Worm (Caenorhabditis elegans) whole organism, L2 larva: ENCODE measurements around the gene nhr-94.

ENCODE experiments used
- C34F6.9 ChIP-seq: fragments of 150-350 bp; optimal IDR thresholded peaks from 2 replicates; lab custom pipeline; 2014; ENCODE audit warnings: missing biosample characterization, missing genetic modification characterization
- F13H6.1 ChIP-seq: sonication (generic microtip); optimal IDR thresholded peaks from 2 replicates; lab custom pipeline; 2016; ENCODE audit warnings: missing genetic modification characterization, missing compliant biosample characterization
- R02D3.7 ChIP-seq: fragments of 150-350 bp; optimal IDR thresholded peaks from 2 replicates; lab custom pipeline; 2014; ENCODE audit warnings: missing biosample characterization, missing genetic modification characterization
- ZK546.5 ChIP-seq: sonication (generic microtip); optimal IDR thresholded peaks from 2 replicates; lab custom pipeline; 2017; ENCODE audit warnings: missing biosample characterization, missing genetic modification characterization
- alr-1 ChIP-seq: fragments of 150-350 bp; optimal IDR thresholded peaks from 2 replicates; lab custom pipeline; 2014; ENCODE audit warnings: missing biosample characterization, missing genetic modification characterization
- aly-2 ChIP-seq: fragments of 150-350 bp; optimal IDR thresholded peaks from 2 replicates; lab custom pipeline; 2014; ENCODE audit warnings: missing biosample characterization, missing genetic modification characterization
- blmp-1 ChIP-seq: sonication (generic microtip); optimal IDR thresholded peaks from 2 replicates; lab custom pipeline; 2017; ENCODE audit warnings: missing genetic modification characterization, mild to moderate bottlenecking, missing compliant biosample characterization, antibody characterized with exemption, moderate library complexity; ENCODE audit not compliant: insufficient read depth
- ceh-16 ChIP-seq: fragments of 150-350 bp; optimal IDR thresholded peaks from 2 replicates; lab custom pipeline; 2014; ENCODE audit warnings: missing biosample characterization, missing genetic modification characterization
- dmd-4 ChIP-seq: sonication (generic microtip); optimal IDR thresholded peaks from 2 replicates; lab custom pipeline; 2017; ENCODE audit warnings: missing biosample characterization, missing genetic modification characterization
- egl-27 ChIP-seq: sonication (generic microtip); optimal IDR thresholded peaks from 3 replicates; lab custom pipeline; 2017; ENCODE audit warnings: missing biosample characterization, missing genetic modification reagents, missing genetic modification characterization
- elt-1 ChIP-seq: fragments of 150-350 bp; optimal IDR thresholded peaks from 2 replicates; lab custom pipeline; 2014; ENCODE audit warnings: missing biosample characterization, missing genetic modification characterization
- elt-3 ChIP-seq: sonication (generic microtip); optimal IDR thresholded peaks from 2 replicates; lab custom pipeline; 2017; ENCODE audit warnings: missing biosample characterization, missing genetic modification characterization
- lin-39 ChIP-seq: fragments of 150-350 bp; optimal IDR thresholded peaks from 2 replicates; lab custom pipeline; 2014; ENCODE audit warnings: missing biosample characterization, missing genetic modification reagents, missing genetic modification characterization
- lsy-2 ChIP-seq, 2 experiments: fragments of 150-350 bp in 1 of 2; sonication (generic microtip) in 1 of 2; optimal IDR thresholded peaks; 2 replicates each; lab custom pipeline; 2014 to 2017; ENCODE audit warnings: missing biosample characterization in 2 of 2, missing genetic modification characterization in 2 of 2
- mab-5 ChIP-seq: fragments of 150-350 bp; optimal IDR thresholded peaks from 2 replicates; lab custom pipeline; 2014; ENCODE audit warnings: missing biosample characterization, missing genetic modification characterization
- mdl-1 ChIP-seq, 2 experiments: fragments of 150-350 bp in 1 of 2; sonication (generic microtip) in 1 of 2; optimal IDR thresholded peaks; 2 replicates each; lab custom pipeline; 2017; ENCODE audit warnings: missing biosample characterization in 2 of 2, missing genetic modification characterization in 2 of 2
- nhr-10 ChIP-seq: sonication (generic microtip); optimal IDR thresholded peaks from 2 replicates; lab custom pipeline; 2017; ENCODE audit warnings: missing biosample characterization, missing genetic modification characterization
- nhr-12 ChIP-seq: fragments of 150-350 bp; optimal IDR thresholded peaks from 2 replicates; lab custom pipeline; 2014; ENCODE audit warnings: missing biosample characterization, missing genetic modification characterization
- nhr-21 ChIP-seq: fragments of 150-350 bp; optimal IDR thresholded peaks from 2 replicates; lab custom pipeline; 2014; ENCODE audit warnings: missing biosample characterization, missing genetic modification characterization
- nhr-6 ChIP-seq: fragments of 150-350 bp; optimal IDR thresholded peaks from 2 replicates; lab custom pipeline; 2014; ENCODE audit warnings: missing biosample characterization, missing genetic modification characterization
- nhr-77 ChIP-seq: fragments of 150-350 bp; optimal IDR thresholded peaks from 2 replicates; lab custom pipeline; 2014; ENCODE audit warnings: missing biosample characterization, missing genetic modification characterization
- peb-1 ChIP-seq: fragments of 150-350 bp; optimal IDR thresholded peaks from 2 replicates; lab custom pipeline; 2014; ENCODE audit warnings: missing biosample characterization, missing genetic modification characterization
- sem-4 ChIP-seq: fragments of 150-350 bp; optimal IDR thresholded peaks from 2 replicates; lab custom pipeline; 2014; ENCODE audit warnings: missing biosample characterization, missing genetic modification reagents, missing genetic modification characterization
- skn-1 ChIP-seq: sonication (generic microtip); optimal IDR thresholded peaks from 2 replicates; lab custom pipeline; 2017; ENCODE audit warnings: missing biosample characterization, missing genetic modification characterization
- sma-3 ChIP-seq: sonication (generic microtip); optimal IDR thresholded peaks from 2 replicates; lab custom pipeline; 2016; ENCODE audit warnings: missing genetic modification reagents, missing genetic modification characterization, missing compliant biosample characterization
- sma-9 ChIP-seq, 2 experiments: fragments of 150-350 bp in 1 of 2; sonication (generic microtip) in 1 of 2; optimal IDR thresholded peaks; 2 replicates each; lab custom pipeline; 2014 to 2016; ENCODE audit warnings: missing genetic modification characterization in 2 of 2, mild to moderate bottlenecking in 1 of 2, missing biosample characterization in 1 of 2, missing compliant biosample characterization in 1 of 2, missing genetic modification reagents in 1 of 2, moderate library complexity in 1 of 2
- snpc-4 ChIP-seq: fragments of 150-350 bp; optimal IDR thresholded peaks from 2 replicates; lab custom pipeline; 2014; ENCODE audit warnings: missing biosample characterization, missing genetic modification characterization
- unc-39 ChIP-seq: fragments of 150-350 bp; optimal IDR thresholded peaks from 2 replicates; lab custom pipeline; 2014; ENCODE audit warnings: missing biosample characterization, missing genetic modification characterization
- unc-62 ChIP-seq: fragments of 150-350 bp; optimal IDR thresholded peaks from 2 replicates; lab custom pipeline; 2014; ENCODE audit warnings: missing biosample characterization, missing genetic modification reagents, missing genetic modification characterization
- zag-1 ChIP-seq: fragments of 150-350 bp; optimal IDR thresholded peaks from 2 replicates; lab custom pipeline; 2014; ENCODE audit warnings: missing biosample characterization, missing genetic modification characterization
- ztf-1 ChIP-seq: fragments of 200-800 bp; sonication (Bioruptor generic); conservative IDR thresholded peaks from 2 replicates; pipeline ENCODE4 v1.3.6; 2022; ENCODE audit warnings: missing genetic modification characterization, missing compliant biosample characterization
- ztf-11 ChIP-seq: sonication (generic microtip); optimal IDR thresholded peaks from 2 replicates; lab custom pipeline; 2017; ENCODE audit warnings: missing biosample characterization, missing genetic modification characterization
- ztf-4 ChIP-seq: fragments of 150-350 bp; optimal IDR thresholded peaks from 2 replicates; lab custom pipeline; 2014; ENCODE audit warnings: missing biosample characterization, missing genetic modification characterization

nhr-94 gene

ce11 chrV:7639787-7640186 lies 46.3 kb downstream of the nhr-94 start, which contains the start of gene F07C4.10:
TSS of gene F07C4.10 (minus strand) at chrV:7639887.
- TF ChIP-seq aly-2 (no peak), lin-39 (tag; lab: Kevin White, UChicago) (no peak), nhr-6 (tag; lab: Kevin White, UChicago) (no peak), C34F6.9 (no peak), alr-1 (tag; lab: Kevin White, UChicago) (no peak), zag-1 (tag; lab: Kevin White, UChicago) (no peak), F13H6.1 (no peak), skn-1 (tag; lab: Kevin White, UChicago) (no peak)

- no peak for TF ChIP-seq nhr-77 (tag; lab: Kevin White, UChicago)
- TF ChIP-seq ztf-4 (tag; lab: Kevin White, UChicago) = no peak
- TF ChIP-seq elt-3 (tag; lab: Kevin White, UChicago) = no peak
- TF ChIP-seq, all 48 proteins: peak for 0
Measured at ce11 chrV:7639356-7639755, 46.8 kb downstream of the nhr-94 start.

ce11 chrV:7637801-7638200 lies 48.3 kb downstream of the nhr-94 start, which contains the start of gene clec-45:
TSS of gene clec-45 (plus strand) at chrV:7638101.
- no peak for TF ChIP-seq nhr-21 (tag; lab: Kevin White, UChicago)

- TF ChIP-seq nhr-10 (tag; lab: Kevin White, UChicago) (no peak), dmd-4 (tag; lab: Kevin White, UChicago) (no peak), ZK546.5 (tag; lab: Kevin White, UChicago) (no peak), ceh-16 (tag; lab: Kevin White, UChicago) (no peak), elt-1 (tag; lab: Kevin White, UChicago) (no peak), R02D3.7 (tag; lab: Kevin White, UChicago) (no peak), elt-3 (tag; lab: Kevin White, UChicago) (no peak), ztf-1 (GFP tag; lab: Robert Waterston, UW) (no peak), lin-39 (tag; lab: Kevin White, UChicago) (no peak), alr-1 (tag; lab: Kevin White, UChicago) (no peak), mab-5 (tag; lab: Kevin White, UChicago) (no peak), sem-4 (no peak), sma-3 (GFP tag; lab: Kevin White, UChicago) (no peak), peb-1 (tag; lab: Kevin White, UChicago) (no peak), nhr-12 (tag; lab: Kevin White, UChicago) (no peak), unc-39 (tag; lab: Kevin White, UChicago) (no peak), zag-1 (tag; lab: Kevin White, UChicago) (no peak), lsy-2 (tag; optimal IDR thresholded peaks at IDR 0.05; lab: Kevin White, UChicago) (no peak), ztf-11 (tag; lab: Kevin White, UChicago) (no peak), blmp-1 (no peak)
Measured at ce11 chrV:7635469-7635868, 50.7 kb downstream of the nhr-94 start, which contains the start of gene srd-29. TSS of gene srd-29 (plus strand) at chrV:7635769.

ce11 chrV:7634657-7635056 lies 51.5 kb downstream of the nhr-94 start, which contains the start of gene srd-31:
TSS of gene srd-31 (minus strand) at chrV:7634757.
- TF ChIP-seq ZK546.5 (tag; lab: Kevin White, UChicago) = no peak
- no peak for TF ChIP-seq unc-62 (GFP tag; lab: Kevin White, UChicago)
- TF ChIP-seq sma-9 (GFP tag; optimal IDR thresholded peaks at IDR 0.05; lab: Kevin White, UChicago) = no peak
- TF ChIP-seq sma-9 (tag; optimal IDR thresholded peaks at IDR 0.05; lab: Kevin White, UChicago) = no peak
- no peak for TF ChIP-seq lsy-2 (tag; optimal IDR thresholded peaks at IDR 0.05; lab: Kevin White, UChicago)
- no peak for TF ChIP-seq egl-27 (tag; lab: Kevin White, UChicago)
- no peak for TF ChIP-seq mdl-1 (tag; optimal IDR thresholded peaks at IDR 0.05; lab: Kevin White, UChicago)
- TF ChIP-seq snpc-4 (tag; lab: Kevin White, UChicago) = no peak
